Fruit fly (Drosophila melanogaster): ENCODE measurements around the gene CG43336.
A peak's percentile ranks its signal among the peaks of the same experiment; 100 is the strongest.

CG43336 gene

DNA sequence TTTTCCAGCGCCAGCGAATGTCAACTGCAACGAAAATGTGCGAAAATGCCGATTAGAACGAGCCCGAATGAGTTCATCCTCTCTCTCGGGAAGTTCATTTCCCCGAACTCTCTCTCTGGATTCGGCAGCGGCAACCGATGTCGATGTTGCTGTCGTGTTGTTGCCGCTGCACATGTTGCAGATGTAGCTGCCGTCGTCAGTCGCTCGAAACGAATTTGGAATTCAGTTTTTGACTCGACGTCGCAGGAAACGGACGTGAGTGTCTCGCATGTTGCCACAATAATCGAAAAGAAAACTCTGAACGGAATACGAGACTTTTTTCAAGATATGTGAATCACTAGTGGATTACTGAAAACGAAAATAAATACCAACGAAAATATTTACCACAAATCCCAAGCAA is 29.0 kb downstream of the CG43336 start, which contains the start of gene pxb (continued):
- TF ChIP-seq Bteb2 (GFP tag; optimal IDR thresholded peaks at IDR 0.05) (no peak), sima (GFP tag; optimal IDR thresholded peaks at IDR 0.05) (no peak), CG5245 (GFP tag; optimal IDR thresholded peaks at IDR 0.05) (no peak), CG7963 (GFP tag; IDR thresholded peaks at IDR 0.05; ENCODE audit: partially characterized antibody) (peak; percentile 20; the same call in 1 of the 3 replicates), Dfd (GFP tag; optimal IDR thresholded peaks at IDR 0.05) (no peak), B-H2 (GFP tag; optimal IDR thresholded peaks at IDR 0.05) (no peak), CG9437 (GFP tag; optimal IDR thresholded peaks at IDR 0.05) (no peak), psq (GFP tag; optimal IDR thresholded peaks at IDR 0.05) (no peak), insv (GFP tag; optimal IDR thresholded peaks at IDR 0.05) (peak in 1 of 2 experiments; percentile 58), lov (optimal IDR thresholded peaks at IDR 0.05) (no peak), lov (GFP tag; IDR thresholded peaks at IDR 0.05) (peak; percentile 45; the same call in 1 of the 3 replicates), CG6683 (GFP tag; optimal IDR thresholded peaks at IDR 0.05) (no peak), CrebB (tag; optimal IDR thresholded peaks at IDR 0.05) (peak; percentile 44), ind (GFP tag; optimal IDR thresholded peaks at IDR 0.05) (no peak), CG32772 (GFP tag; IDR thresholded peaks at IDR 0.05) (no peak), pb (GFP tag; optimal IDR thresholded peaks at IDR 0.05) (no peak), kni (GFP tag; optimal IDR thresholded peaks at IDR 0.05) (peak; percentile 36), CG6689 (GFP tag; IDR thresholded peaks at IDR 0.05) (no peak), CG7556 (GFP tag; optimal IDR thresholded peaks at IDR 0.05) (no peak), CG16863 (GFP tag; optimal IDR thresholded peaks at IDR 0.05) (no peak), CG9215 (GFP tag; IDR thresholded peaks at IDR 0.05) (no peak), CG13287 (GFP tag; IDR thresholded peaks at IDR 0.05; ENCODE audit: partially characterized antibody) (peak; percentile 41; the same call in 1 of the 2 replicates), ro (GFP tag; IDR thresholded peaks at IDR 0.05) (no peak), salm (tag; optimal IDR thresholded peaks at IDR 0.05) (no peak), ara (GFP tag; IDR thresholded peaks at IDR 0.05) (0 out of 2 replicates have a peak, but pooled peaks have one; percentile 30), CHES-1-like (GFP tag; optimal IDR thresholded peaks at IDR 0.05) (no peak), CG12744 (GFP tag; optimal IDR thresholded peaks at IDR 0.05) (no peak), cg (GFP tag; optimal IDR thresholded peaks at IDR 0.05) (no peak), CG4820 (GFP tag; optimal IDR thresholded peaks at IDR 0.05) (no peak), zen2 (GFP tag; IDR thresholded peaks at IDR 0.05; ENCODE audit: partially characterized antibody) (peak; percentile 70; the same call in 2 of the 3 replicates), nerfin-2 (GFP tag; IDR thresholded peaks at IDR 0.05; ENCODE audit: partially characterized antibody) (peak; percentile 45; the same call in 1 of the 2 replicates), sug (tag; optimal IDR thresholded peaks at IDR 0.05) (no peak), eyg (GFP tag; optimal IDR thresholded peaks at IDR 0.05) (no peak), CG15011 (GFP tag; optimal IDR thresholded peaks at IDR 0.05) (no peak), ranshi (GFP tag; IDR thresholded peaks at IDR 0.05) (no peak), Hmx (GFP tag; optimal IDR thresholded peaks at IDR 0.05) (no peak), CG11247 (GFP tag; IDR thresholded peaks at IDR 0.05) (no peak)

DNA sequence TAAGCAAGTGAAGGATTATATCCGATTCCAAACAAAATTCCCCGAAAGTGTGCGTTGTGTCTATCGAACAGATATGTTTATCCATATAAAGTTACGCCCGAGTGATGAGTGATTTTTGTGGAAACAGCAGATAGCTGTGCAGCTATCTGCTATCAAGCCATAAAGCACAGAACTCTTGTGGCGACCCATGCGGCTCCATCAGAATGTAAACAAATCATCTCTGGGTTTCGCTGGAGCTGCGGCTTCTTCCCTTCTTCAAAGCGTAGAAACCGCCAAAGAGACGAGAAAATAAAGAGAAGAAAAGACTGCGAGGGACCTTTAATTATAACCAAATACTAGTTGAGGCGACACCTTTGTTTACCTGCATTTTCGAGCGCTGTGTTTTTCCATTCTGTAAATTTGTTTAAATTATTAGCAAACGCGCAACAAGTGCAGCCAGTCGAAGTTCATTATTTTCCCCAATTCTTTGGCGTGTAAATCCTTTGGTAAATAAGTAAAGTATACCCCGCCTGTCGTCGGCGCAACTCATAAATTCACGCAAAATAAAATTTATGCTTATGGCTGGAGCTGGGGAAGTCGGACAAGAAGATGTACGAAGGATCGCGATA is 30.0 kb downstream of the CG43336 start:
- TF ChIP-seq CG7963 (GFP tag; IDR thresholded peaks at IDR 0.05; ENCODE audit: partially characterized antibody) = no peak
- no peak for TF ChIP-seq gcm (GFP tag; optimal IDR thresholded peaks at IDR 0.05)
- TF ChIP-seq pan (optimal IDR thresholded peaks at IDR 0.05) = no peak
- TF ChIP-seq pan (GFP tag; optimal IDR thresholded peaks at IDR 0.05 in 1 of 2, IDR thresholded peaks at IDR 0.05 in 1 of 2) = peak in 1 of 2 experiments; percentile 9
- TF ChIP-seq odd (GFP tag; optimal IDR thresholded peaks at IDR 0.05) = no peak
- no peak for TF ChIP-seq CG2129 (GFP tag; IDR thresholded peaks at IDR 0.05; ENCODE audit: partially characterized antibody)
- no peak for TF ChIP-seq CG8089 (GFP tag; optimal IDR thresholded peaks at IDR 0.05)
- no peak for TF ChIP-seq Trl (optimal IDR thresholded peaks at IDR 0.05)
- TF ChIP-seq Trl (GFP tag; optimal IDR thresholded peaks at IDR 0.05) = no peak
- TF ChIP-seq CG8924 (tag; optimal IDR thresholded peaks at IDR 0.05) = no peak
- TF ChIP-seq kni (GFP tag; optimal IDR thresholded peaks at IDR 0.05) = peak; percentile 25
- TF ChIP-seq sqz (GFP tag; optimal IDR thresholded peaks at IDR 0.05) = peak; percentile 18
- TF ChIP-seq Chrac-16 (GFP tag; optimal IDR thresholded peaks at IDR 0.05) = no peak
- TF ChIP-seq CG4617 (GFP tag; optimal IDR thresholded peaks at IDR 0.05; ENCODE audit: borderline replicate concordance) = no peak
- no peak for TF ChIP-seq CG1233 (GFP tag; optimal IDR thresholded peaks at IDR 0.05)
- no peak for TF ChIP-seq CG4424 (GFP tag; optimal IDR thresholded peaks at IDR 0.05)
- no peak for TF ChIP-seq lov (optimal IDR thresholded peaks at IDR 0.05)
- TF ChIP-seq lov (GFP tag; IDR thresholded peaks at IDR 0.05) = no peak
- TF ChIP-seq Atf3 (GFP tag; optimal IDR thresholded peaks at IDR 0.05) = no peak
